Worm (Caenorhabditis elegans): ENCODE measurements around the gene F41B4.3.

- no peak for TF ChIP-seq unc-130 (GFP tag; optimal IDR thresholded peaks at IDR 0.05)
- TF ChIP-seq snpc-4 (GFP tag; optimal IDR thresholded peaks at IDR 0.05), result no peak
- no peak for TF ChIP-seq snpc-4 (tag; optimal IDR thresholded peaks at IDR 0.05)
- no peak for TF ChIP-seq madf-6 (GFP tag; IDR thresholded peaks at IDR 0.05)
- TF ChIP-seq F52B5.7 (tag; optimal IDR thresholded peaks at IDR 0.05), result no peak
- TF ChIP-seq dpl-1 (GFP tag; optimal IDR thresholded peaks at IDR 0.05), result no peak
Measured at ce11 chrX:6808239-6808638, 27.7 kb downstream of the F41B4.3 start.

Data from whole organism, young adult.